Fruit fly (Drosophila melanogaster) whole organism, prepupa: ENCODE measurements around the gene CG11322.

ENCODE experiments used
- CG11294 ChIP-seq: fragments of 200-800 bp; sonication (Bioruptor generic); IDR thresholded peaks from 2 replicates; pipeline ENCODE4 v1.3.6; 2022; ENCODE audit warnings: missing biosample characterization, missing genetic modification characterization
- CG15336 ChIP-seq: fragments of 200-800 bp; sonication (Bioruptor generic); IDR thresholded peaks from 2 replicates; pipeline ENCODE4 v1.3.6; 2022; ENCODE audit warnings: missing biosample characterization, missing genetic modification characterization
- CG1621 ChIP-seq: fragments of 200-800 bp; sonication (Bioruptor generic); optimal IDR thresholded peaks from 3 replicates; lab custom pipeline; 2018; ENCODE audit warnings: missing biosample characterization, mild to moderate bottlenecking, missing genetic modification characterization
- CG32006 ChIP-seq: fragments of 200-800 bp; sonication (Bioruptor generic); optimal IDR thresholded peaks from 3 replicates; lab custom pipeline; 2017; ENCODE audit warnings: missing biosample characterization, mild to moderate bottlenecking, missing genetic modification characterization
- CG34406 ChIP-seq: fragments of 200-800 bp; sonication (Bioruptor generic); optimal IDR thresholded peaks from 3 replicates; lab custom pipeline; 2016; ENCODE audit warnings: missing biosample characterization, missing genetic modification characterization
- CG3919 ChIP-seq: fragments of 200-800 bp; sonication (Bioruptor generic); optimal IDR thresholded peaks from 3 replicates; lab custom pipeline; 2016; ENCODE audit warnings: missing biosample characterization, missing genetic modification characterization
- CG6163 ChIP-seq: fragments of 200-800 bp; sonication (Bioruptor generic); IDR thresholded peaks from 3 replicates; pipeline ENCODE4 v1.3.6; 2022; ENCODE audit warnings: missing biosample characterization, missing genetic modification characterization
- CG6808 ChIP-seq: fragments of 200-800 bp; sonication (Bioruptor generic); optimal IDR thresholded peaks from 3 replicates; lab custom pipeline; 2017; ENCODE audit warnings: missing biosample characterization, missing genetic modification characterization, mild to moderate bottlenecking, moderate library complexity, missing genetic modification reagents
- CG6854 ChIP-seq: fragments of 200-800 bp; sonication (Bioruptor generic); optimal IDR thresholded peaks from 2 replicates; lab custom pipeline; 2017; ENCODE audit warnings: missing biosample characterization, mild to moderate bottlenecking, missing genetic modification characterization
- CG8119 ChIP-seq: fragments of 200-800 bp; sonication (Bioruptor generic); IDR thresholded peaks from 3 replicates; pipeline ENCODE4 v1.3.6; 2022; ENCODE audit warnings: missing biosample characterization, missing genetic modification characterization
- CG8632 ChIP-seq: fragments of 200-800 bp; sonication (Bioruptor generic); optimal IDR thresholded peaks from 3 replicates; lab custom pipeline; 2016; ENCODE audit warnings: missing biosample characterization, missing genetic modification characterization
- CG9139 ChIP-seq: fragments of 200-800 bp; sonication (Bioruptor generic); optimal IDR thresholded peaks from 3 replicates; lab custom pipeline; 2017; ENCODE audit warnings: missing biosample characterization, mild to moderate bottlenecking, missing genetic modification characterization
- Eip78C ChIP-seq: fragments of 200-800 bp; sonication (Bioruptor generic); peaks from one replicate; lab custom pipeline; 2016; ENCODE audit warnings: missing biosample characterization, missing genetic modification characterization
- Hr38 ChIP-seq: sonication (Bioruptor generic); optimal IDR thresholded peaks from 2 replicates; lab custom pipeline; 2016; ENCODE audit warnings: missing biosample characterization, missing genetic modification characterization
- Met ChIP-seq: fragments of 200-800 bp; sonication (Bioruptor generic); optimal IDR thresholded peaks from 3 replicates; lab custom pipeline; 2016; ENCODE audit warnings: missing biosample characterization, missing genetic modification characterization
- Smox ChIP-seq: fragments of 200-800 bp; sonication (Bioruptor generic); optimal IDR thresholded peaks from 3 replicates; lab custom pipeline; 2016; ENCODE audit warnings: missing biosample characterization, missing genetic modification characterization
- achi ChIP-seq: fragments of 200-800 bp; sonication (Bioruptor generic); optimal IDR thresholded peaks from 3 replicates; lab custom pipeline; 2016; ENCODE audit warnings: missing biosample characterization, missing genetic modification characterization
- acj6 ChIP-seq: fragments of 200-800 bp; sonication (Bioruptor generic); optimal IDR thresholded peaks from 3 replicates; lab custom pipeline; 2016; ENCODE audit warnings: missing biosample characterization, missing genetic modification characterization
- dac ChIP-seq: fragments of 200-800 bp; sonication (Bioruptor generic); optimal IDR thresholded peaks from 2 replicates; lab custom pipeline; 2017; ENCODE audit warnings: missing biosample characterization, mild to moderate bottlenecking, missing genetic modification characterization
- eg ChIP-seq: fragments of 200-800 bp; sonication (Bioruptor generic); IDR thresholded peaks from 3 replicates; pipeline ENCODE4 v1.3.6; 2022; ENCODE audit warnings: missing biosample characterization, missing genetic modification characterization
- esn ChIP-seq: fragments of 200-800 bp; sonication (Bioruptor generic); optimal IDR thresholded peaks from 2 replicates; lab custom pipeline; 2016; ENCODE audit warnings: missing biosample characterization, mild to moderate bottlenecking, missing genetic modification characterization, moderate library complexity
- fkh ChIP-seq: fragments of 200-800 bp; sonication (Bioruptor generic); optimal IDR thresholded peaks from 3 replicates; lab custom pipeline; 2017; ENCODE audit warnings: missing biosample characterization, mild to moderate bottlenecking, missing genetic modification characterization, moderate library complexity
- lz ChIP-seq: fragments of 200-800 bp; sonication (Bioruptor generic); optimal IDR thresholded peaks from 3 replicates; lab custom pipeline; 2016; ENCODE audit warnings: missing biosample characterization, missing genetic modification characterization
- net ChIP-seq: fragments of 200-800 bp; sonication (Bioruptor generic); optimal IDR thresholded peaks from 3 replicates; lab custom pipeline; 2016; ENCODE audit warnings: missing biosample characterization, missing genetic modification characterization
- spab ChIP-seq: fragments of 200-800 bp; sonication (Bioruptor generic); optimal IDR thresholded peaks from 2 replicates; lab custom pipeline; 2017; ENCODE audit warnings: missing biosample characterization, mild to moderate bottlenecking, missing genetic modification characterization, missing genetic modification reagents
- ss ChIP-seq, 2 experiments: fragments of 200-800 bp; sonication (Bioruptor generic); optimal IDR thresholded peaks; 2 replicates in 1 of 2; 3 replicates in 1 of 2; lab custom pipeline; 2017 to 2018; ENCODE audit warnings: mild to moderate bottlenecking in 2 of 2, missing biosample characterization in 2 of 2, missing genetic modification characterization in 2 of 2, moderate library complexity in 1 of 2
- svp ChIP-seq: fragments of 200-800 bp; sonication (Bioruptor generic); peaks from one replicate; lab custom pipeline; 2016; ENCODE audit warnings: missing biosample characterization, missing genetic modification characterization

The CG11322 gene

dm6 chr2L:6716182-6716770 is 43.2 kb downstream of the CG11322 start, which contains the start of gene AkhR:
TSS of gene AkhR (minus strand) at chr2L:6716186.
- TF ChIP-seq CG11294 (GFP tag; lab: Robert Waterston, UW) = no peak
- no peak for TF ChIP-seq lz (GFP tag; lab: Kevin White, UChicago)
- TF ChIP-seq CG32006 (GFP tag; lab: Kevin White, UChicago) = no peak
- TF ChIP-seq CG6808 (GFP tag; lab: Kevin White, UChicago) = no peak
- no peak for TF ChIP-seq eg (GFP tag; lab: Robert Waterston, UW)
- TF ChIP-seq svp = peak; percentile 96
- TF ChIP-seq spab = no peak
- no peak for TF ChIP-seq Smox (GFP tag; lab: Kevin White, UChicago)

DNA sequence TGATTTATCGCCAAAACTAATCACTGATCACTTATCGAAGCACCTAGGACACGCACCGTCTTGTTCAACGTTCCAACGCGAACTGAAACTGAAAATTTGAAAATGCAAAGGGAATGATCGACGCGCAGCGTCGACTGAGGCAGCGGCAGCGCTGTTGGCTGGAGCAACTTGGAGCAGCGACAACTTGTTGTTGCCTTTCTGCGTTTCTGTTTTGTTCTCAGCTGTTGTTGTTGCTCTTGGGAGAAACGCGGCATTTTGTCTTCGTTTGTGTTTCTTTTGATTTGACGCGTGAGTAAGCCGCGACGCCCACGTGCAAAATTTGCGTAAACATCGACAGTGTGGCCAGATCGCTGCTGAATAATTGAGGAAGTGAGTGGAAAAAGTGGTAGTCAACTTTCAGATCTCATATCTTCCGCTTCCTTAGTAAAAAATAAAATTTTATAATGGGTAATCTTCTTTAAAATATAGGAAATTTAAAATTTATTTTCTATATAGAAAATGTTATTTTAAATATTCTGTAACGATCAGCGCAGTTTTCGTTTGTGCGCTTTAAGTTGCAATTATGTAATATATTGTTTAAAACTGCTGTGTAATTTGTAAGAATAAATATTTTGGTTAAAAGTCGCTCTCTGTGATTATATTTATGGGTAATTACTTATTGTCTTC is 50.3 kb downstream of the CG11322 start, which contains the start of gene Tsp:
Tsp (minus strand) TSS at position 90 of the 666 bp plus-strand sequence.
- peak; percentile 5 to 41 for TF ChIP-seq ss (GFP tag; optimal IDR thresholded peaks at IDR 0.05; lab: Kevin White, UChicago)
- TF ChIP-seq esn (GFP tag; lab: Kevin White, UChicago) = peak; percentile 21
- TF ChIP-seq dac = no peak
- TF ChIP-seq CG15336 = peak; percentile 19; the same call in 1 of the 2 replicates
- TF ChIP-seq CG6808 (GFP tag; lab: Kevin White, UChicago) = peak; percentile 4
- peak; percentile 7 for TF ChIP-seq CG9139 (GFP tag; lab: Kevin White, UChicago)
- TF ChIP-seq achi (GFP tag; lab: Kevin White, UChicago) = peak; percentile 12
- peak; percentile 7 for TF ChIP-seq CG34406 (GFP tag; lab: Kevin White, UChicago)
- TF ChIP-seq CG6854 (GFP tag; lab: Kevin White, UChicago) = no peak
- TF ChIP-seq CG1621 (tag; lab: Kevin White, UChicago) = peak; percentile 36
- peak; percentile 27 for TF ChIP-seq Met
- TF ChIP-seq CG8632 (GFP tag; lab: Kevin White, UChicago) = no peak
- TF ChIP-seq CG3919 (GFP tag; lab: Kevin White, UChicago) = peak; percentile 17
- peak; percentile 4 for TF ChIP-seq net (GFP tag; lab: Kevin White, UChicago)
- peak; percentile 64 for TF ChIP-seq svp
- TF ChIP-seq acj6 (GFP tag; lab: Kevin White, UChicago) = peak; percentile 28
- peak; percentile 13; the same call in 1 of the 3 replicates for TF ChIP-seq CG8119 (GFP tag; lab: Robert Waterston, UW)
- TF ChIP-seq lz (GFP tag; lab: Kevin White, UChicago) = no peak
- no peak for TF ChIP-seq Hr38 (GFP tag; lab: Kevin White, UChicago)
- TF ChIP-seq fkh (GFP tag; lab: Kevin White, UChicago) = peak; percentile 23
- TF ChIP-seq CG32006 (GFP tag; lab: Kevin White, UChicago) = no peak
- TF ChIP-seq Eip78C (GFP tag; lab: Kevin White, UChicago) = peak; percentile 71
- peak; percentile 56 for TF ChIP-seq CG6163 (GFP tag; lab: Robert Waterston, UW)
